Fruit fly (Drosophila melanogaster) whole organism, embryonic: ENCODE measurements around the gene Ste12DOR.
"Not testable (repeated sequence)": the region's sequence is repeated elsewhere in the genome, so short reads cannot be mapped to it uniquely, and the experiment has no call there.

ENCODE experiments used
- ATbp ChIP-seq: fragments of 200-800 bp; sonication (Bioruptor generic); optimal IDR thresholded peaks from 2 replicates; lab custom pipeline; 2017; ENCODE audit warnings: missing biosample characterization, mild to moderate bottlenecking, missing genetic modification characterization, missing genetic modification reagents
- Atf6 ChIP-seq: fragments of 200-800 bp; sonication (Bioruptor generic); IDR thresholded peaks from 2 replicates; pipeline ENCODE4 v1.3.6; 2022; ENCODE audit warnings: missing biosample characterization, missing genetic modification characterization
- Blimp-1 ChIP-seq: fragments of 200-800 bp; sonication (Bioruptor generic); optimal IDR thresholded peaks from 3 replicates; lab custom pipeline; 2018; ENCODE audit warnings: missing biosample characterization, missing genetic modification characterization, mild to moderate bottlenecking, moderate library complexity, missing genetic modification reagents
- CG10321 ChIP-seq: fragments of 200-800 bp; sonication (Bioruptor generic); IDR thresholded peaks from 2 replicates; pipeline ENCODE4 v1.3.6; 2022; ENCODE audit warnings: missing biosample characterization, missing genetic modification characterization
- CG12104 ChIP-seq: fragments of 200-800 bp; sonication (Bioruptor generic); optimal IDR thresholded peaks from 3 replicates; lab custom pipeline; 2016; ENCODE audit warnings: missing biosample characterization, missing genetic modification characterization
- CG13296 ChIP-seq: fragments of 200-800 bp; sonication (Bioruptor generic); optimal IDR thresholded peaks from 3 replicates; lab custom pipeline; 2018; ENCODE audit warnings: missing biosample characterization, mild to moderate bottlenecking, missing genetic modification characterization
- CG14014 ChIP-seq: fragments of 200-800 bp; sonication (Bioruptor generic); IDR thresholded peaks from 2 replicates; pipeline ENCODE4 v1.3.6; 2022; ENCODE audit warnings: missing biosample characterization, missing genetic modification characterization
- CG17359 ChIP-seq: fragments of 200-800 bp; sonication (Bioruptor generic); optimal IDR thresholded peaks from 3 replicates; lab custom pipeline; 2018; ENCODE audit warnings: missing biosample characterization, mild to moderate bottlenecking, missing genetic modification characterization, moderate library complexity
- CG18262 ChIP-seq: fragments of 200-800 bp; optimal IDR thresholded peaks from 3 replicates; lab custom pipeline; 2019; ENCODE audit warnings: missing biosample characterization, mild to moderate bottlenecking, missing genetic modification characterization, moderate library complexity
- CG2678 ChIP-seq: fragments of 200-800 bp; sonication (Bioruptor generic); optimal IDR thresholded peaks from 3 replicates; lab custom pipeline; 2019; ENCODE audit warnings: missing biosample characterization, mild to moderate bottlenecking, missing genetic modification characterization, moderate library complexity
- CG3407 ChIP-seq: fragments of 200-800 bp; sonication (Bioruptor generic); optimal IDR thresholded peaks from 2 replicates; lab custom pipeline; 2018; ENCODE audit warnings: missing biosample characterization, mild to moderate bottlenecking, missing genetic modification characterization
- CG4730 ChIP-seq: fragments of 200-800 bp; sonication (Bioruptor generic); IDR thresholded peaks from 2 replicates; pipeline ENCODE4 v1.3.6; 2022; ENCODE audit warnings: missing biosample characterization, missing genetic modification characterization
- CG7271 ChIP-seq: fragments of 200-800 bp; sonication (Bioruptor generic); optimal IDR thresholded peaks from 2 replicates; lab custom pipeline; 2018; ENCODE audit warnings: missing biosample characterization, mild to moderate bottlenecking, missing genetic modification characterization, moderate library complexity
- CG7556 ChIP-seq: fragments of 200-800 bp; sonication (Bioruptor generic); optimal IDR thresholded peaks from 2 replicates; lab custom pipeline; 2017; ENCODE audit warnings: missing biosample characterization, mild to moderate bottlenecking, missing genetic modification characterization
- CG8290 ChIP-seq, 3 experiments: fragments of 200-800 bp; sonication (Bioruptor generic); optimal IDR thresholded peaks; 2 replicates each; lab custom pipeline; 2016 to 2019; ENCODE audit warnings: missing biosample characterization in 3 of 3, missing genetic modification characterization in 3 of 3, mild to moderate bottlenecking in 2 of 3, moderate library complexity in 1 of 3
- CG9609 ChIP-seq: fragments of 200-800 bp; sonication (Bioruptor generic); optimal IDR thresholded peaks from 3 replicates; lab custom pipeline; 2016; ENCODE audit warnings: missing biosample characterization, missing genetic modification characterization
- Camta ChIP-seq: fragments of 200-800 bp; sonication (Bioruptor generic); optimal IDR thresholded peaks from 2 replicates; lab custom pipeline; 2016; ENCODE audit warnings: missing biosample characterization, missing genetic modification characterization
- Dfd ChIP-seq, 2 experiments: fragments of >200 bp; optimal IDR thresholded peaks; 2 replicates each; lab custom pipeline; 2017; ENCODE audit warnings: missing biosample characterization in 2 of 2, missing genetic modification characterization in 2 of 2
- Dref ChIP-seq: fragments of 200-800 bp; sonication (Bioruptor generic); IDR thresholded peaks from 2 replicates; pipeline ENCODE4 v1.3.6; 2022; ENCODE audit warnings: missing biosample characterization, missing genetic modification characterization
- Drgx ChIP-seq: fragments of 200-800 bp; sonication (Bioruptor generic); IDR thresholded peaks from 2 replicates; pipeline ENCODE4 v1.3.6; 2022; ENCODE audit warnings: missing biosample characterization, missing genetic modification characterization
- Hmx ChIP-seq: fragments of 200-800 bp; sonication (Bioruptor generic); optimal IDR thresholded peaks from 2 replicates; lab custom pipeline; 2016; ENCODE audit warnings: missing biosample characterization, missing genetic modification characterization
- Med ChIP-seq: fragments of 200-800 bp; sonication (Bioruptor generic); peaks from one replicate; lab custom pipeline; 2016; ENCODE audit warnings: missing biosample characterization, missing genetic modification characterization, mild to moderate bottlenecking, inconsistent platforms, moderate library complexity
- Nf-YB ChIP-seq: fragments of 200-800 bp; sonication (Bioruptor generic); optimal IDR thresholded peaks from 3 replicates; lab custom pipeline; 2019; ENCODE audit warnings: missing biosample characterization, mild to moderate bottlenecking, missing genetic modification characterization, moderate library complexity
- Nf-YC ChIP-seq: fragments of 200-800 bp; optimal IDR thresholded peaks from 3 replicates; lab custom pipeline; 2019; ENCODE audit warnings: missing biosample characterization, mild to moderate bottlenecking, missing genetic modification characterization, moderate library complexity
- Poxn ChIP-seq: fragments of 200-800 bp; sonication (Bioruptor generic); IDR thresholded peaks from 2 replicates; pipeline ENCODE4 v1.3.6; 2022; ENCODE audit warnings: missing biosample characterization, missing genetic modification characterization
- Rx ChIP-seq: fragments of 200-800 bp; sonication (Bioruptor generic); IDR thresholded peaks from 2 replicates; pipeline ENCODE4 v1.3.6; 2022; ENCODE audit warnings: missing biosample characterization, missing genetic modification characterization
- Scr ChIP-seq: fragments of 200-800 bp; sonication (Bioruptor generic); IDR thresholded peaks from 2 replicates; pipeline ENCODE4 v1.3.6; 2022; ENCODE audit warnings: missing biosample characterization, missing genetic modification characterization; ENCODE audit not compliant: partially characterized antibody
- Sox100B ChIP-seq: fragments of 200-800 bp; sonication (Bioruptor generic); optimal IDR thresholded peaks from 3 replicates; lab custom pipeline; 2018; ENCODE audit warnings: missing biosample characterization, mild to moderate bottlenecking, missing genetic modification characterization
- al ChIP-seq: fragments of 200-800 bp; sonication (Bioruptor generic); IDR thresholded peaks from 2 replicates; pipeline ENCODE4 v1.3.6; 2022; ENCODE audit warnings: missing biosample characterization, missing genetic modification characterization
- bowl ChIP-seq: fragments of 200-800 bp; sonication (Bioruptor generic); IDR thresholded peaks from 2 replicates; pipeline ENCODE4 v1.3.6; 2022; ENCODE audit warnings: missing biosample characterization, missing genetic modification characterization
- bsh ChIP-seq, 2 experiments: fragments of 200-800 bp; sonication (Bioruptor generic); optimal IDR thresholded peaks; 2 replicates each; lab custom pipeline; 2017 to 2018; ENCODE audit warnings: mild to moderate bottlenecking in 2 of 2, missing biosample characterization in 2 of 2, missing genetic modification characterization in 2 of 2, moderate library complexity in 1 of 2
- cg ChIP-seq: fragments of 200-800 bp; sonication (Bioruptor generic); optimal IDR thresholded peaks from 3 replicates; lab custom pipeline; 2019; ENCODE audit warnings: missing biosample characterization, mild to moderate bottlenecking, missing genetic modification characterization, moderate library complexity
- croc ChIP-seq: fragments of 200-800 bp; sonication (Bioruptor generic); conservative IDR thresholded peaks from 3 replicates; pipeline ENCODE4 v1.3.6; 2022; ENCODE audit warnings: missing biosample characterization, missing genetic modification characterization
- emc ChIP-seq: fragments of 200-800 bp; sonication (Bioruptor generic); optimal IDR thresholded peaks from 2 replicates; lab custom pipeline; 2016; ENCODE audit warnings: missing biosample characterization, missing genetic modification characterization
- fd64A ChIP-seq: fragments of 200-800 bp; sonication (Bioruptor generic); optimal IDR thresholded peaks from 3 replicates; lab custom pipeline; 2018; ENCODE audit warnings: missing biosample characterization, mild to moderate bottlenecking, missing genetic modification characterization
- gt ChIP-seq: fragments of 200-800 bp; sonication (Bioruptor generic); IDR thresholded peaks from 2 replicates; pipeline ENCODE4 v1.3.6; 2022; ENCODE audit warnings: missing biosample characterization, missing genetic modification characterization
- hb ChIP-seq: fragments of 200-800 bp; sonication (Bioruptor generic); IDR thresholded peaks from 3 replicates; pipeline ENCODE4 v1.3.6; 2022; ENCODE audit warnings: missing biosample characterization, missing genetic modification characterization; ENCODE audit not compliant: partially characterized antibody
- jing ChIP-seq: fragments of 200-800 bp; sonication (Bioruptor generic); optimal IDR thresholded peaks from 2 replicates; lab custom pipeline; 2018; ENCODE audit warnings: missing biosample characterization, mild to moderate bottlenecking, missing genetic modification characterization
- kni ChIP-seq: fragments of 200-800 bp; sonication (Bioruptor generic); optimal IDR thresholded peaks from 3 replicates; lab custom pipeline; 2017; ENCODE audit warnings: mild to moderate bottlenecking, missing biosample characterization, missing genetic modification reagents, missing genetic modification characterization
- pb ChIP-seq: fragments of 200-800 bp; sonication (Bioruptor generic); optimal IDR thresholded peaks from 3 replicates; lab custom pipeline; 2016; ENCODE audit warnings: missing biosample characterization, missing genetic modification characterization
- psq ChIP-seq: fragments of 200-800 bp; sonication (Bioruptor generic); optimal IDR thresholded peaks from 2 replicates; lab custom pipeline; 2017; ENCODE audit warnings: missing biosample characterization, missing genetic modification characterization
- seq ChIP-seq: fragments of 200-800 bp; sonication (Bioruptor generic); IDR thresholded peaks from 2 replicates; pipeline ENCODE4 v1.3.6; 2022; ENCODE audit warnings: missing biosample characterization, missing genetic modification characterization
- sqz ChIP-seq: fragments of 200-800 bp; sonication (Bioruptor generic); optimal IDR thresholded peaks from 3 replicates; lab custom pipeline; 2018; ENCODE audit warnings: missing biosample characterization, mild to moderate bottlenecking, missing genetic modification characterization
- ssp ChIP-seq: fragments of 200-800 bp; sonication (Bioruptor generic); IDR thresholded peaks from 2 replicates; pipeline ENCODE4 v1.3.6; 2022; ENCODE audit warnings: missing biosample characterization, missing genetic modification characterization
- zfh2 ChIP-seq: fragments of 200-800 bp; sonication (Bioruptor generic); optimal IDR thresholded peaks from 2 replicates; lab custom pipeline; 2016; ENCODE audit warnings: missing biosample characterization, missing genetic modification characterization

The Ste12DOR gene

dm6 chrX:13999910-14000309, at the start of gene Ste12DOR:
Ste12DOR (plus strand) TSS chrX:14000210.
- not testable (repeated sequence) for TF ChIP-seq CG4730; CG18262 (tag; lab: Kevin White, UChicago); al (GFP tag; lab: Robert Waterston, UW)
- TF ChIP-seq, all 482 proteins: peak for 0; not testable (repeated sequence) for 482

DNA sequence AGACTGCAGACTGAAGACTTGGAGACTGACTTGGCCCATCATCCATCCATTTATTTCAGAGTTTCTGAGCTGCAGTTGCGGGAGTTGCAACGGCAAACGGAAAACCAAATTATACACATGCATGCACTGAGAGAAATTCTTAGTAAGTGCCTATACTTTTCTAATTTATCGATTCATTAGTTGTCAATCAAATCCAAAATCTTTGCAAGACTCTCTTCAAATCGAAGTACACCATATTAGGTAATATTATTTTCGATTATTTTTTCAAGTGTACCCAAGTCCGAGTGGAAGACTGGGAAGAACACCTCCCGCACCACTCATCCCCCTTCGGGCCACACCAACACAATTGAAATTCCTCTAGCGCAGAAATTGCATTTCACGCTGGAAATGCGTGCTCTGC, 48.6 kb upstream of the Ste12DOR start:
- TF ChIP-seq Drgx (peak; percentile 46; the same call in 1 of the 2 replicates), bsh (GFP tag; optimal IDR thresholded peaks at IDR 0.05; lab: Kevin White, UChicago) (peak in 1 of 2 experiments; percentile 36), ATbp (GFP tag; lab: Kevin White, UChicago) (no peak)

dm6 chrX:13954286-13954685, 45.7 kb upstream of the Ste12DOR start:
- no peak for TF ChIP-seq emc
- no peak for TF ChIP-seq Camta (GFP tag; lab: Kevin White, UChicago)
- TF ChIP-seq ssp (GFP tag; lab: Robert Waterston, UW): no peak
- no peak for TF ChIP-seq fd64A
- TF ChIP-seq croc (GFP tag; lab: Robert Waterston, UW): no peak
- TF ChIP-seq Hmx (GFP tag; lab: Kevin White, UChicago): no peak
- TF ChIP-seq CG7271 (tag; lab: Kevin White, UChicago): no peak
- no peak for TF ChIP-seq kni (GFP tag; lab: Kevin White, UChicago)
- no peak for TF ChIP-seq CG14014 (GFP tag; lab: Robert Waterston, UW)
- no peak for TF ChIP-seq CG13296 (GFP tag; lab: Kevin White, UChicago)
- no peak for TF ChIP-seq bowl (GFP tag; lab: Robert Waterston, UW)
- no peak for TF ChIP-seq CG7556
- TF ChIP-seq Rx (GFP tag; lab: Robert Waterston, UW): no peak
- no peak for TF ChIP-seq Sox100B
- no peak for TF ChIP-seq zfh2 (GFP tag; lab: Kevin White, UChicago)
- TF ChIP-seq seq: peak; percentile 50; the same call in 1 of the 2 replicates
- peak; percentile 27 for TF ChIP-seq Nf-YB
- TF ChIP-seq CG10321 (GFP tag; lab: Robert Waterston, UW): no peak
- TF ChIP-seq CG12104 (GFP tag; lab: Kevin White, UChicago): no peak
- TF ChIP-seq sqz (GFP tag; lab: Kevin White, UChicago): peak; percentile 14
- no peak for TF ChIP-seq hb (GFP tag; lab: Robert Waterston, UW)
- no peak for TF ChIP-seq Dfd (GFP tag; optimal IDR thresholded peaks at IDR 0.05; lab: Kevin White, UChicago)
- TF ChIP-seq gt (GFP tag; lab: Robert Waterston, UW): no peak
- no peak for TF ChIP-seq Blimp-1 (GFP tag; lab: Kevin White, UChicago)
- no peak for TF ChIP-seq pb (GFP tag; lab: Kevin White, UChicago)
- no peak for TF ChIP-seq CG17359 (tag; lab: Kevin White, UChicago)
- no peak for TF ChIP-seq CG9609 (GFP tag; lab: Kevin White, UChicago)
- no peak for TF ChIP-seq CG2678 (tag; lab: Kevin White, UChicago)
- no peak for TF ChIP-seq Atf6 (GFP tag; lab: Robert Waterston, UW)
- no peak for TF ChIP-seq Poxn (GFP tag; lab: Robert Waterston, UW)
- peak; percentile 56 for TF ChIP-seq Nf-YC (tag; lab: Kevin White, UChicago)
- TF ChIP-seq CG3407 (GFP tag; lab: Kevin White, UChicago): no peak
- no peak for TF ChIP-seq Med
- TF ChIP-seq jing: no peak
- TF ChIP-seq Scr: no peak
- TF ChIP-seq Dref (GFP tag; lab: Robert Waterston, UW): no peak
- no peak for TF ChIP-seq CG8290 (GFP tag; optimal IDR thresholded peaks at IDR 0.05; lab: Kevin White, UChicago)
- TF ChIP-seq CG8290 (tag; optimal IDR thresholded peaks at IDR 0.05; lab: Kevin White, UChicago): no peak
- peak; percentile 58 for TF ChIP-seq cg (GFP tag; lab: Kevin White, UChicago)
- TF ChIP-seq psq (GFP tag; lab: Kevin White, UChicago): no peak
